Worm (Caenorhabditis elegans): ENCODE results near the gene srw-97.

DNA sequence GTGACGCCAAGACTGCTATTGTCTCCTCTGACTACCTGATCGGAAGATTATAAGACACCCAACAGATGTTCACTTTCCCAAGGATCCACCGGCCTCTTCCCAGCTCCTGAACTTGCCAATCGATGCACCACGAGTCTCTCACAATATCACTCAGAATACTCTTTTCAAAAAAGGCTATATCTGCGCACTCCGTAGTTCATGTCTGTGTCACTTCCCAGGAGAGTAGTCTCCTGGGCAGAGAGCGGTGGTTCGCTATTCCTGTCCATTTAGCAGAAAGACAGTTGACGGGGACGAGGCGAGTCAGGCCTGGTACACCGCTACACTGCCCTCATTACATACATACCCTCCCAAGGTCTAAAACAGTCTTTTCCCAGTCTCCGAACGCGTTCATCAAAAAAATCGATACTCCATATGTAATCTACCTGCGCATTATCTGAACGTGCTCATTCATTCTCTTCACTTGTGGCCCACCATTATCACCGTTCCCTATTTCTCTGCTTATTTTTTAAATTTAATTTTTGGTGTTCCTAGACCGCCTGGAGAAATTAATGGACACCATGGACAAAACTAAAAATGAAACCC lies 46.0 kb upstream of the srw-97 start, which contains the start of gene btb-6:
- no peak for TF ChIP-seq ceh-16 (tag; optimal IDR thresholded peaks at IDR 0.05)
- no peak for TF ChIP-seq ztf-11 (tag; optimal IDR thresholded peaks at IDR 0.05)
- no peak for TF ChIP-seq nhr-11 (tag; optimal IDR thresholded peaks at IDR 0.05)
- no peak for TF ChIP-seq aly-2 (tag; optimal IDR thresholded peaks at IDR 0.05)
- TF ChIP-seq daf-12 (tag; optimal IDR thresholded peaks at IDR 0.05): no peak
- TF ChIP-seq unc-62 (GFP tag; optimal IDR thresholded peaks at IDR 0.05): no peak
- TF ChIP-seq nhr-43 (tag; optimal IDR thresholded peaks at IDR 0.05; ENCODE audit: poor library complexity, severe bottlenecking): no peak
- TF ChIP-seq elt-3 (tag; optimal IDR thresholded peaks at IDR 0.05): no peak
- TF ChIP-seq ama-1 (optimal IDR thresholded peaks at IDR 0.05): no peak
- no peak for TF ChIP-seq ceh-82 (tag; optimal IDR thresholded peaks at IDR 0.05)
- TF ChIP-seq fkh-2 (tag; optimal IDR thresholded peaks at IDR 0.05): no peak

Data from whole organism, L3 larva.